Worm (Caenorhabditis elegans): ENCODE data around the gene rbc-2.
A peak's percentile ranks its signal among the peaks of the same experiment; 100 is the strongest.

The rbc-2 gene

ce11 chrIII:2501377-2502019, 27.0 kb downstream of the rbc-2 start:
- TF ChIP-seq pbrm-1 (GFP tag; IDR thresholded peaks at IDR 0.05) (0 out of 2 replicates have a peak, but pooled peaks have one; percentile 42), ztf-25 (GFP tag; IDR thresholded peaks at IDR 0.05) (0 out of 2 replicates have a peak, but pooled peaks have one; percentile 4), ceh-40 (GFP tag; IDR thresholded peaks at IDR 0.05) (0 out of 2 replicates have a peak, but pooled peaks have one; percentile 48), Y53F4B.3 (GFP tag; IDR thresholded peaks at IDR 0.05) (peak; percentile 41; the same call in 1 of the 2 replicates), ceh-100 (GFP tag; IDR thresholded peaks at IDR 0.05) (0 out of 2 replicates have a peak, but pooled peaks have one; percentile 39), madf-3 (GFP tag; IDR thresholded peaks at IDR 0.05) (0 out of 2 replicates have a peak, but pooled peaks have one; percentile 67), attf-6 (GFP tag; IDR thresholded peaks at IDR 0.05) (peak; percentile 74), D2030.7 (GFP tag; IDR thresholded peaks at IDR 0.05) (peak; percentile 48), ekl-4 (GFP tag; IDR thresholded peaks at IDR 0.05) (peak; percentile 75), egl-18 (GFP tag; IDR thresholded peaks at IDR 0.05) (peak; percentile 24; the same call in 1 of the 2 replicates), aptf-3 (GFP tag; IDR thresholded peaks at IDR 0.05) (0 out of 2 replicates have a peak, but pooled peaks have one; percentile 4), egrh-3 (GFP tag; IDR thresholded peaks at IDR 0.05) (peak; percentile 95), madf-6 (GFP tag; IDR thresholded peaks at IDR 0.05) (peak; percentile 35; the same call in 1 of the 2 replicates), hsf-1 (GFP tag; IDR thresholded peaks at IDR 0.05) (peak; percentile 99)

- peak; percentile 85; the same call in 1 of the 2 replicates for TF ChIP-seq Y53F4B.3 (GFP tag; IDR thresholded peaks at IDR 0.05)
- TF ChIP-seq egrh-3 (GFP tag; IDR thresholded peaks at IDR 0.05), result peak; percentile 99
These were observed 27.9 kb downstream of the rbc-2 start for ce11 chrIII:2500636-2501035.

ce11 chrIII:2500073-2500472, 28.4 kb downstream of the rbc-2 start:
- TF ChIP-seq egrh-3 (GFP tag; IDR thresholded peaks at IDR 0.05), result peak; percentile 91
- peak; percentile 75; the same call in 1 of the 2 replicates for TF ChIP-seq Y53F4B.3 (GFP tag; IDR thresholded peaks at IDR 0.05)

ce11 chrIII:2499275-2499674, 29.2 kb downstream of the rbc-2 start:
- TF ChIP-seq lag-1 (GFP tag; IDR thresholded peaks at IDR 0.05) (0 out of 2 replicates have a peak, but pooled peaks have one; percentile 7), rcor-1 (GFP tag; IDR thresholded peaks at IDR 0.05) (peak; percentile 51), D2030.7 (GFP tag; IDR thresholded peaks at IDR 0.05) (0 out of 2 replicates have a peak, but pooled peaks have one; percentile 25), hmg-20 (GFP tag; IDR thresholded peaks at IDR 0.05) (peak; percentile 79), F33H1.4 (GFP tag; IDR thresholded peaks at IDR 0.05) (peak; percentile 16; the same call in 1 of the 2 replicates), nfya-2 (GFP tag; IDR thresholded peaks at IDR 0.05) (peak; percentile 90), K11D2.4 (GFP tag; IDR thresholded peaks at IDR 0.05) (peak; percentile 39; the same call in 1 of the 2 replicates), madf-3 (GFP tag; IDR thresholded peaks at IDR 0.05) (peak; percentile 96), cebp-2 (GFP tag; IDR thresholded peaks at IDR 0.05) (peak; percentile 94; the same call in 1 of the 2 replicates), bed-1 (GFP tag; IDR thresholded peaks at IDR 0.05) (peak; percentile 96), Y53G8AR.9 (GFP tag; conservative IDR thresholded peaks at IDR 0.05) (peak; percentile 87), ztf-25 (GFP tag; IDR thresholded peaks at IDR 0.05) (peak; percentile 79; the same call in 1 of the 2 replicates), egl-18 (GFP tag; IDR thresholded peaks at IDR 0.05) (peak; percentile 71; the same call in 1 of the 2 replicates), ztf-6 (GFP tag; IDR thresholded peaks at IDR 0.05) (peak; percentile 85; the same call in 1 of the 2 replicates), nhr-120 (GFP tag; IDR thresholded peaks at IDR 0.05) (0 out of 2 replicates have a peak, but pooled peaks have one; percentile 70), hsf-1 (GFP tag; IDR thresholded peaks at IDR 0.05) (peak; percentile 80), F39B2.1 (GFP tag; IDR thresholded peaks at IDR 0.05) (peak; percentile 86), egrh-3 (GFP tag; IDR thresholded peaks at IDR 0.05) (peak; percentile 100), let-526 (GFP tag; IDR thresholded peaks at IDR 0.05) (peak; percentile 93), madf-8 (GFP tag; conservative IDR thresholded peaks at IDR 0.05) (peak; percentile 52; the same call in 1 of the 2 replicates), madf-6 (GFP tag; IDR thresholded peaks at IDR 0.05) (peak; percentile 46; the same call in 1 of the 2 replicates), attf-3 (GFP tag; conservative IDR thresholded peaks at IDR 0.05) (peak; percentile 67; the same call in 1 of the 2 replicates), ceh-58 (GFP tag; IDR thresholded peaks at IDR 0.05) (peak; percentile 99), Y53F4B.3 (GFP tag; IDR thresholded peaks at IDR 0.05) (peak; percentile 99), ceh-100 (GFP tag; IDR thresholded peaks at IDR 0.05) (peak; percentile 45; the same call in 1 of the 2 replicates), attf-6 (GFP tag; IDR thresholded peaks at IDR 0.05) (peak; percentile 77), Y95B8A.8 (GFP tag; IDR thresholded peaks at IDR 0.05) (peak; percentile 61; the same call in 1 of the 2 replicates), lin-26 (GFP tag; IDR thresholded peaks at IDR 0.05) (peak; percentile 77), ceh-91 (GFP tag; IDR thresholded peaks at IDR 0.05) (peak; percentile 65; the same call in 1 of the 2 replicates), B0019.2 (GFP tag; conservative IDR thresholded peaks at IDR 0.05) (0 out of 2 replicates have a peak, but pooled peaks have one; percentile 37), ceh-40 (GFP tag; IDR thresholded peaks at IDR 0.05) (peak; percentile 87), Y56A3A.18 (GFP tag; IDR thresholded peaks at IDR 0.05) (peak; percentile 76; the same call in 1 of the 2 replicates), hmg-1.2 (GFP tag; IDR thresholded peaks at IDR 0.05) (peak; percentile 32; the same call in 1 of the 2 replicates)
